Worm (Caenorhabditis elegans) whole organism, L1 larva: ENCODE results near the gene hira-1.

Experiments
- C16A3.4 ChIP-seq: fragments of 150-350 bp; optimal IDR thresholded peaks from 2 replicates; lab custom pipeline; 2014; ENCODE audit warnings: missing biosample characterization, missing genetic modification characterization
- alr-1 ChIP-seq: fragments of 200-800 bp; sonication (Bioruptor generic); optimal IDR thresholded peaks from 2 replicates; lab custom pipeline; 2018; ENCODE audit warnings: borderline replicate concordance, mild to moderate bottlenecking, missing genetic modification characterization, missing compliant biosample characterization
- ama-1 ChIP-seq: fragments of 150-350 bp; optimal IDR thresholded peaks from 2 replicates; lab custom pipeline; 2014
- ceh-63 ChIP-seq: fragments of 200-800 bp; sonication (Bioruptor generic); optimal IDR thresholded peaks from 2 replicates; lab custom pipeline; 2018; ENCODE audit warnings: mild to moderate bottlenecking, missing genetic modification characterization, missing compliant biosample characterization
- ces-1 ChIP-seq: fragments of 150-350 bp; optimal IDR thresholded peaks from 2 replicates; lab custom pipeline; 2014; ENCODE audit warnings: missing biosample characterization, missing genetic modification reagents, missing genetic modification characterization
- dsc-1 ChIP-seq: sonication (generic microtip); optimal IDR thresholded peaks from 2 replicates; lab custom pipeline; 2016; ENCODE audit warnings: mild to moderate bottlenecking, missing genetic modification characterization, missing compliant biosample characterization
- efl-1 ChIP-seq, 4 experiments: fragments of 150-350 bp; optimal IDR thresholded peaks in 3 of 4; peaks in 1 of 4; 1 replicate in 1 of 4; 2 replicates in 3 of 4; lab custom pipeline; 2014; ENCODE audit warnings: missing biosample characterization in 2 of 4, missing genetic modification characterization in 2 of 4, missing genetic modification reagents in 2 of 4
- efl-3 ChIP-seq: fragments of 200-800 bp; sonication (Bioruptor generic); optimal IDR thresholded peaks from 2 replicates; lab custom pipeline; 2018; ENCODE audit warnings: mild to moderate bottlenecking, missing genetic modification characterization, missing compliant biosample characterization
- egl-13 ChIP-seq: sonication (generic microtip); optimal IDR thresholded peaks from 2 replicates; lab custom pipeline; 2016; ENCODE audit warnings: missing genotype, missing genetic modification reagents, missing genetic modification characterization, missing compliant biosample characterization
- egl-27 ChIP-seq, 2 experiments: fragments of 150-350 bp in 1 of 2; sonication (generic microtip); optimal IDR thresholded peaks; 3 replicates each; lab custom pipeline; 2017 to 2018; ENCODE audit warnings: missing biosample characterization in 2 of 2, missing genetic modification characterization in 2 of 2, missing genetic modification reagents in 2 of 2
- elt-3 ChIP-seq, 6 experiments: fragments of 150-350 bp in 1 of 6; sonication (generic microtip); optimal IDR thresholded peaks; 2 replicates each; lab custom pipeline; 2017 to 2018; ENCODE audit warnings: missing biosample characterization in 6 of 6, missing genetic modification characterization in 6 of 6, inconsistent platforms in 1 of 6
- ets-5 ChIP-seq: fragments of 200-800 bp; sonication (Bioruptor generic); IDR thresholded peaks from 2 replicates; pipeline ENCODE4 v1.3.6; 2022; ENCODE audit warnings: missing genetic modification characterization, missing compliant biosample characterization
- fkh-10 ChIP-seq: sonication (generic microtip); optimal IDR thresholded peaks from 2 replicates; lab custom pipeline; 2017; ENCODE audit warnings: missing biosample characterization, missing genetic modification reagents, missing genetic modification characterization
- fkh-8 ChIP-seq: sonication (generic microtip); optimal IDR thresholded peaks from 2 replicates; lab custom pipeline; 2016; ENCODE audit warnings: mild to moderate bottlenecking, missing genetic modification characterization, missing compliant biosample characterization
- hlh-17 ChIP-seq: fragments of 200-800 bp; sonication (Bioruptor generic); optimal IDR thresholded peaks from 2 replicates; lab custom pipeline; 2018; ENCODE audit warnings: missing genetic modification characterization, mild to moderate bottlenecking, missing compliant biosample characterization, moderate library complexity, borderline replicate concordance
- jun-1 ChIP-seq: fragments of 150-350 bp; optimal IDR thresholded peaks from 2 replicates; lab custom pipeline; 2014; ENCODE audit warnings: missing biosample characterization, missing genetic modification reagents, missing genetic modification characterization
- lin-35 ChIP-seq, 2 experiments: fragments of 150-350 bp; optimal IDR thresholded peaks; 2 replicates each; lab custom pipeline; 2014; ENCODE audit warnings: missing biosample characterization in 2 of 2, missing genetic modification characterization in 2 of 2, missing genetic modification reagents in 2 of 2
- lsy-2 ChIP-seq, 2 experiments: fragments of 150-350 bp; optimal IDR thresholded peaks; 2 replicates each; lab custom pipeline; 2014; ENCODE audit warnings: missing biosample characterization in 2 of 2, missing genetic modification characterization in 2 of 2
- mef-2 ChIP-seq: fragments of 150-350 bp; optimal IDR thresholded peaks from 2 replicates; lab custom pipeline; 2014; ENCODE audit warnings: missing biosample characterization, missing genetic modification characterization
- mep-1 ChIP-seq: fragments of 150-350 bp; optimal IDR thresholded peaks from 2 replicates; lab custom pipeline; 2014; ENCODE audit warnings: missing biosample characterization, missing genetic modification characterization
- nhr-12 ChIP-seq: sonication (generic microtip); optimal IDR thresholded peaks from 2 replicates; lab custom pipeline; 2017; ENCODE audit warnings: missing biosample characterization, missing genetic modification characterization
- nhr-237 ChIP-seq: fragments of 150-350 bp; optimal IDR thresholded peaks from 2 replicates; lab custom pipeline; 2014; ENCODE audit warnings: missing biosample characterization, missing genetic modification characterization
- nhr-28 ChIP-seq: fragments of 150-350 bp; optimal IDR thresholded peaks from 2 replicates; lab custom pipeline; 2014; ENCODE audit warnings: missing biosample characterization, missing genetic modification characterization
- nhr-47 ChIP-seq: sonication (generic microtip); optimal IDR thresholded peaks from 2 replicates; lab custom pipeline; 2016; ENCODE audit warnings: mild to moderate bottlenecking, missing genetic modification characterization, moderate library complexity, missing compliant biosample characterization
- nhr-76 ChIP-seq: sonication (generic microtip); optimal IDR thresholded peaks from 2 replicates; lab custom pipeline; 2017; ENCODE audit warnings: missing biosample characterization, missing genetic modification characterization
- nhr-90 ChIP-seq: sonication (generic microtip); optimal IDR thresholded peaks from 2 replicates; lab custom pipeline; 2016; ENCODE audit warnings: mild to moderate bottlenecking, missing genetic modification characterization, missing compliant biosample characterization; ENCODE audit not compliant: poor library complexity
- pag-3 ChIP-seq: sonication (generic microtip); optimal IDR thresholded peaks from 2 replicates; lab custom pipeline; 2017; ENCODE audit warnings: missing genetic modification characterization, mild to moderate bottlenecking, missing compliant biosample characterization, antibody characterized with exemption, borderline replicate concordance; ENCODE audit not compliant: insufficient read depth
- pqm-1 ChIP-seq: sonication (generic microtip); optimal IDR thresholded peaks from 3 replicates; lab custom pipeline; 2017; ENCODE audit warnings: missing biosample characterization, missing genetic modification characterization
- rnt-1 ChIP-seq: sonication (generic microtip); optimal IDR thresholded peaks from 2 replicates; lab custom pipeline; 2016; ENCODE audit warnings: mild to moderate bottlenecking, missing genetic modification characterization, moderate library complexity, missing compliant biosample characterization
- skn-1 ChIP-seq: fragments of 150-350 bp; optimal IDR thresholded peaks from 2 replicates; lab custom pipeline; 2014; ENCODE audit warnings: missing biosample characterization, missing genetic modification characterization
- sox-4 ChIP-seq: sonication (generic microtip); optimal IDR thresholded peaks from 2 replicates; lab custom pipeline; 2016; ENCODE audit warnings: missing genetic modification characterization, missing compliant biosample characterization
- sptf-1 ChIP-seq: fragments of 150-350 bp; optimal IDR thresholded peaks from 2 replicates; lab custom pipeline; 2014; ENCODE audit warnings: missing biosample characterization, missing genetic modification characterization
- swsn-7 ChIP-seq: sonication (generic microtip); optimal IDR thresholded peaks from 2 replicates; lab custom pipeline; 2016; ENCODE audit warnings: missing genetic modification characterization, missing compliant biosample characterization
- tbx-2 ChIP-seq: sonication (generic microtip); optimal IDR thresholded peaks from 2 replicates; lab custom pipeline; 2016; ENCODE audit warnings: missing genetic modification characterization, missing compliant biosample characterization
- unc-130 ChIP-seq: fragments of 150-350 bp; optimal IDR thresholded peaks from 2 replicates; lab custom pipeline; 2017; ENCODE audit warnings: missing biosample characterization, missing genetic modification characterization, inconsistent platforms
- unc-86 ChIP-seq: sonication (generic microtip); optimal IDR thresholded peaks from 2 replicates; lab custom pipeline; 2016; ENCODE audit warnings: missing genetic modification characterization, missing compliant biosample characterization
- vab-15 ChIP-seq: sonication (generic microtip); optimal IDR thresholded peaks from 2 replicates; lab custom pipeline; 2017; ENCODE audit warnings: missing genotype, mild to moderate bottlenecking, missing genetic modification characterization, missing compliant biosample characterization
- xbp-1 ChIP-seq: sonication (generic microtip); optimal IDR thresholded peaks from 2 replicates; lab custom pipeline; 2016; ENCODE audit warnings: missing genetic modification characterization, missing compliant biosample characterization
- zip-4 ChIP-seq: fragments of 200-800 bp; sonication (Bioruptor generic); optimal IDR thresholded peaks from 2 replicates; lab custom pipeline; 2018; ENCODE audit warnings: mild to moderate bottlenecking, missing genetic modification characterization, moderate library complexity, missing compliant biosample characterization

Gene hira-1

ce11 chrIII:5214162-5214561 is 23.2 kb downstream of the hira-1 start:
- TF ChIP-seq fkh-10 = no peak
- no peak for TF ChIP-seq xbp-1 (tag; lab: Kevin White, UChicago)
- TF ChIP-seq jun-1 (tag; lab: Kevin White, UChicago) = no peak
- TF ChIP-seq pag-3 (tag; lab: Kevin White, UChicago) = no peak
- no peak for TF ChIP-seq egl-13 (tag; lab: Kevin White, UChicago)
- no peak for TF ChIP-seq lsy-2 (tag; optimal IDR thresholded peaks at IDR 0.05; lab: Kevin White, UChicago)
- no peak for TF ChIP-seq sox-4 (tag; lab: Kevin White, UChicago)
- TF ChIP-seq mep-1 (tag; lab: Kevin White, UChicago) = no peak
- no peak for TF ChIP-seq fkh-8
- no peak for TF ChIP-seq elt-3 (tag; optimal IDR thresholded peaks at IDR 0.05; lab: Kevin White, UChicago)
- no peak for TF ChIP-seq ama-1
- no peak for TF ChIP-seq efl-1 (optimal IDR thresholded peaks at IDR 0.05; lab: Kevin White, UChicago)
- no peak for TF ChIP-seq efl-1 (GFP tag; optimal IDR thresholded peaks at IDR 0.05 in 1 of 2; lab: Kevin White, UChicago)
- TF ChIP-seq vab-15 (tag; lab: Kevin White, UChicago) = no peak
- TF ChIP-seq ets-5 (GFP tag; lab: Robert Waterston, UW) = no peak
- no peak for TF ChIP-seq alr-1 (tag; lab: Kevin White, UChicago)

DNA sequence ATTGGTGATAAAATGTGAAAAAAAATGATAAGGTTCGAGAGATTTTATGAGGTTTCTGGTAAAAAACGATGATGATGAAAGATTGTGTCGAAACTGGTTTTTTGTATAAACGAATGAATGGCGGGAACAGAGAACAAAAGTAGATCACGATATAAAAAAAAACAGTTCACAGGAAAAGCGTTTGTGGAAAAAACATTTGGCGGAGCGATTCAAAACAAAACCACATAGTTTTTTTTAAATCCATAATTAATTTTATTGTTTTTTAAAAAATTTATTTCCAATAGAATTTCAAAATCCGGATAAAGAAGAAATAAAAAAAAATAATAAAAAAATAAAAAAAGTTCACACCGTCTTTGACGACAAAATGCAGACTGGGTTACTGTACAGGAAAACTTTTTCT is 24.5 kb downstream of the hira-1 start, which contains the start of gene ZC155.4:
Gene ZC155.4, minus strand, starts transcription at position 101 of the 400 bp plus-strand sequence.
- no peak for TF ChIP-seq ces-1 (GFP tag; lab: Kevin White, UChicago)
- TF ChIP-seq tbx-2 = no peak
- no peak for TF ChIP-seq zip-4 (GFP tag; lab: Kevin White, UChicago)
- TF ChIP-seq rnt-1 (tag; lab: Kevin White, UChicago) = no peak
- TF ChIP-seq dsc-1 (tag; lab: Kevin White, UChicago) = no peak
- TF ChIP-seq vab-15 (tag; lab: Kevin White, UChicago) = no peak
- no peak for TF ChIP-seq unc-86 (tag; lab: Kevin White, UChicago)
- TF ChIP-seq swsn-7 (tag; lab: Kevin White, UChicago) = no peak
- no peak for TF ChIP-seq pqm-1 (tag; lab: Kevin White, UChicago)
- no peak for TF ChIP-seq sptf-1 (tag; lab: Kevin White, UChicago)
- TF ChIP-seq egl-27 (tag; optimal IDR thresholded peaks at IDR 0.05; lab: Kevin White, UChicago) = no peak
- no peak for TF ChIP-seq lsy-2 (tag; optimal IDR thresholded peaks at IDR 0.05; lab: Kevin White, UChicago)
- TF ChIP-seq nhr-90 (tag; lab: Kevin White, UChicago) = no peak
- TF ChIP-seq alr-1 (tag; lab: Kevin White, UChicago) = no peak
- TF ChIP-seq, all 84 proteins: peak for 0

DNA sequence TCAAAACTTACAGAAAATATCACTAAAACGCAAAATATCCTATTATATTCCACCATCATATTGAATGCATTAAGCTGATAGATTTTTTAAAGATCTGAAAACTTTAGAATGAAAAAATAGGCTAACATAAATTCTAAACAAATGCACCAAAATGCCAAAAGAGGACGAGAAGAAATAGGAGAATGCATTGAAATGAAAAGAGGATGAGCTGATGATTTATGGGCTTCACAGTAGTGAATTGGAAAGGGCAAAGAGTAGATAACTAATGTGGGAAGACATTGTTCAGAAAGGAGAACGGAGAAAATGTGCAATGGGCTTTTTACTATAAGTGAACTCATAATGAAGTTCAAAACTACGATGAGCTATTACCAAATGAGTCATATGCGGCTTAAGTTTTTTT is 26.6 kb downstream of the hira-1 start, which contains the start of gene cutl-19:
Gene cutl-19, minus strand, starts transcription at position 101 of the 400 bp plus-strand sequence.
- TF ChIP-seq zip-4 (GFP tag; lab: Kevin White, UChicago) = no peak
- TF ChIP-seq unc-130 (tag; lab: Kevin White, UChicago) = no peak
- no peak for TF ChIP-seq pqm-1 (tag; lab: Kevin White, UChicago)
- TF ChIP-seq ceh-63 (GFP tag; lab: Kevin White, UChicago) = no peak
- no peak for TF ChIP-seq hlh-17 (GFP tag; lab: Kevin White, UChicago)
- no peak for TF ChIP-seq nhr-76 (tag; lab: Kevin White, UChicago)
- TF ChIP-seq C16A3.4 (tag; lab: Kevin White, UChicago) = no peak
- TF ChIP-seq alr-1 (tag; lab: Kevin White, UChicago) = no peak
- no peak for TF ChIP-seq skn-1
- TF ChIP-seq nhr-47 = no peak
- TF ChIP-seq nhr-237 (tag; lab: Kevin White, UChicago) = no peak
- TF ChIP-seq nhr-12 (tag; lab: Kevin White, UChicago) = no peak
- no peak for TF ChIP-seq nhr-28 (tag; lab: Kevin White, UChicago)
- TF ChIP-seq mef-2 (tag; lab: Kevin White, UChicago) = no peak
- TF ChIP-seq efl-3 (GFP tag; lab: Kevin White, UChicago) = no peak
- TF ChIP-seq lin-35 (GFP tag; optimal IDR thresholded peaks at IDR 0.05; lab: Kevin White, UChicago) = no peak
